Worm (Caenorhabditis elegans) whole organism, dauer: Measurements from ENCODE around the gene C24A8.5.

ENCODE experiments used
- unc-62 ChIP-seq: sonication (generic microtip); optimal IDR thresholded peaks from 2 replicates; lab custom pipeline; 2017; ENCODE audit warnings: missing biosample characterization, missing genetic modification reagents, missing genetic modification characterization

Gene C24A8.5

DNA sequence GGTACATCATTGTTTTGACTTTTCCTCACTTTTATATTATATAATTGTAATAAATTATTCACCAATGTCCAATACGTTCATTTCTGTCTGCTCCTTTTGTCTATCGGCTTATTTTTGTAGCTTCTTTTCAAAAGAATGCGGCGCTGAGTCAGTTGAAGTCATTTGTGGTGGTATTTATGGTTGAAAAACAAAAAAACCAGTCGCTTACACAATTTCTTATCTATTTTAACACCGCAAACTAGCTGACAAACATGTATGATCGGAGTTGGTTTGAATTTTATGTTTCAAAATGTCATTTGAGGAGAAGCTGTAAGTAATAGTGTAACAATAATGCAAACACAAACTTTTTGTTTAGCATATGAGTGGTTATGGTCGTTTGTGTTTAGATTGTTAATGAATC is 44.7 kb downstream of the C24A8.5 start, which contains the start of gene ets-10:
Gene ets-10, plus strand, starts transcription at position 201 of the 400 bp plus-strand sequence.
- TF ChIP-seq unc-62 (GFP tag; lab: Kevin White, UChicago), result no peak

DNA sequence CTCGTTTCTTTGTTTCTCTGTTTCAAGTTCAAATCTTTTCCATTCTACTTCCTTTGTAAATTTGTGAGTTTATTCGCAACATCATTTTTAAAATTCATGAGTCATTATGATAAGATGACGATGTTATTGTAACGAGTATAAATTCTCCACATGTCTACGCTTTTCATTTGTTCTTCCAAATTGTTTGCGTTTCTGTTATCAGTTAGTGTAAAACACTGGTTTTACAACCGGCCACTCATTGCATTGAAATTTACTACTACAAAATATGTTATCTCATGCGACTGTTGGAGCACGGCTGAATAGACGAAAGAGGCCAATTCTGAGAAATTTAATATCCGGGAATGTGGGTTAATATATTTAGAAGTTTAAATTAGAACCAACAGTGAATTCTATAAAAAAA is 46.3 kb downstream of the C24A8.5 start, which contains the start of gene C52B9.19:
Gene C52B9.19, plus strand, starts transcription at position 176 of the 400 bp plus-strand sequence.
- no peak for TF ChIP-seq unc-62 (GFP tag; lab: Kevin White, UChicago)

ce11 chrX:4279294-4279782 is 49.4 kb downstream of the C24A8.5 start, which contains the start of the genes twk-28 and ets-9:
TSS of gene twk-28 (minus strand) at chrX:4279344.
TSS of gene ets-9 (plus strand) at chrX:4279703.
- TF ChIP-seq unc-62 (GFP tag; lab: Kevin White, UChicago), result no peak
